Worm (Caenorhabditis elegans) whole organism, L1 larva: Measurements from ENCODE around the gene sdz-38.

Source experiments
- C04F5.9 ChIP-seq: sonication (generic microtip); optimal IDR thresholded peaks from 2 replicates; lab custom pipeline; 2016; ENCODE audit warnings: missing genetic modification characterization, missing compliant biosample characterization
- C34B4.2 ChIP-seq: sonication (generic microtip); optimal IDR thresholded peaks from 2 replicates; lab custom pipeline; 2017; ENCODE audit warnings: mild to moderate bottlenecking, missing genetic modification characterization, missing compliant biosample characterization
- F16B12.6 ChIP-seq: fragments of 150-350 bp; optimal IDR thresholded peaks from 2 replicates; lab custom pipeline; 2014; ENCODE audit warnings: missing biosample characterization, missing genetic modification characterization
- Y116A8C.19 ChIP-seq: sonication (generic microtip); optimal IDR thresholded peaks from 2 replicates; lab custom pipeline; 2016; ENCODE audit warnings: missing compliant biosample characterization, missing genetic modification characterization, borderline replicate concordance
- alr-1 ChIP-seq: fragments of 200-800 bp; sonication (Bioruptor generic); optimal IDR thresholded peaks from 2 replicates; lab custom pipeline; 2018; ENCODE audit warnings: borderline replicate concordance, mild to moderate bottlenecking, missing genetic modification characterization, missing compliant biosample characterization
- aly-2 ChIP-seq: fragments of 150-350 bp; optimal IDR thresholded peaks from 2 replicates; lab custom pipeline; 2014; ENCODE audit warnings: missing biosample characterization, missing genetic modification characterization
- ama-1 ChIP-seq: fragments of 150-350 bp; optimal IDR thresholded peaks from 2 replicates; lab custom pipeline; 2014
- blmp-1 ChIP-seq: fragments of 150-350 bp; optimal IDR thresholded peaks from 2 replicates; lab custom pipeline; 2014; ENCODE audit warnings: missing biosample characterization, missing genetic modification characterization
- ceh-82 ChIP-seq, 3 experiments: fragments of 150-350 bp in 1 of 3; sonication (generic microtip) in 2 of 3; optimal IDR thresholded peaks; 2 replicates each; lab custom pipeline; 2014 to 2017; ENCODE audit warnings: missing biosample characterization in 3 of 3, missing genetic modification characterization in 3 of 3
- dsc-1 ChIP-seq: sonication (generic microtip); optimal IDR thresholded peaks from 2 replicates; lab custom pipeline; 2016; ENCODE audit warnings: mild to moderate bottlenecking, missing genetic modification characterization, missing compliant biosample characterization
- efl-1 ChIP-seq, 4 experiments: fragments of 150-350 bp; optimal IDR thresholded peaks in 3 of 4; peaks in 1 of 4; 1 replicate in 1 of 4; 2 replicates in 3 of 4; lab custom pipeline; 2014; ENCODE audit warnings: missing biosample characterization in 2 of 4, missing genetic modification characterization in 2 of 4, missing genetic modification reagents in 2 of 4
- egl-27 ChIP-seq, 2 experiments: fragments of 150-350 bp in 1 of 2; sonication (generic microtip); optimal IDR thresholded peaks; 3 replicates each; lab custom pipeline; 2017 to 2018; ENCODE audit warnings: missing biosample characterization in 2 of 2, missing genetic modification characterization in 2 of 2, missing genetic modification reagents in 2 of 2
- elt-3 ChIP-seq, 6 experiments: fragments of 150-350 bp in 1 of 6; sonication (generic microtip); optimal IDR thresholded peaks; 2 replicates each; lab custom pipeline; 2017 to 2018; ENCODE audit warnings: missing biosample characterization in 6 of 6, missing genetic modification characterization in 6 of 6, inconsistent platforms in 1 of 6
- fkh-4 ChIP-seq: sonication (generic microtip); optimal IDR thresholded peaks from 2 replicates; lab custom pipeline; 2016; ENCODE audit warnings: missing compliant biosample characterization, missing genetic modification characterization, borderline replicate concordance
- grh-1 ChIP-seq: fragments of 200-800 bp; sonication (Bioruptor generic); IDR thresholded peaks from 2 replicates; pipeline ENCODE4 v1.3.6; 2022; ENCODE audit warnings: missing genetic modification reagents, missing genetic modification characterization, missing compliant biosample characterization
- hlh-17 ChIP-seq: fragments of 200-800 bp; sonication (Bioruptor generic); optimal IDR thresholded peaks from 2 replicates; lab custom pipeline; 2018; ENCODE audit warnings: missing genetic modification characterization, mild to moderate bottlenecking, missing compliant biosample characterization, moderate library complexity, borderline replicate concordance
- hlh-4 ChIP-seq: sonication (generic microtip); optimal IDR thresholded peaks from 2 replicates; lab custom pipeline; 2016; ENCODE audit warnings: mild to moderate bottlenecking, missing genetic modification characterization, missing compliant biosample characterization
- irx-1 ChIP-seq: sonication (generic microtip); optimal IDR thresholded peaks from 2 replicates; lab custom pipeline; 2016; ENCODE audit warnings: missing genetic modification characterization, missing compliant biosample characterization
- isw-1 ChIP-seq: fragments of 200-800 bp; sonication (Bioruptor generic); IDR thresholded peaks from 2 replicates; pipeline ENCODE4 v1.3.6; 2022; ENCODE audit warnings: missing genetic modification characterization, missing compliant biosample characterization
- lin-13 ChIP-seq: fragments of 150-350 bp; optimal IDR thresholded peaks from 2 replicates; lab custom pipeline; 2014; ENCODE audit warnings: missing biosample characterization, missing genetic modification reagents, missing genetic modification characterization
- lin-35 ChIP-seq, 2 experiments: fragments of 150-350 bp; optimal IDR thresholded peaks; 2 replicates each; lab custom pipeline; 2014; ENCODE audit warnings: missing biosample characterization in 2 of 2, missing genetic modification characterization in 2 of 2, missing genetic modification reagents in 2 of 2
- lin-39 ChIP-seq: fragments of 150-350 bp; optimal IDR thresholded peaks from 2 replicates; lab custom pipeline; 2014; ENCODE audit warnings: missing biosample characterization, missing genetic modification reagents, missing genetic modification characterization
- lir-3 ChIP-seq: sonication (generic microtip); optimal IDR thresholded peaks from 2 replicates; lab custom pipeline; 2016; ENCODE audit warnings: mild to moderate bottlenecking, missing genetic modification characterization, moderate library complexity, missing compliant biosample characterization; ENCODE audit not compliant: poor library complexity
- lsy-2 ChIP-seq, 2 experiments: fragments of 150-350 bp; optimal IDR thresholded peaks; 2 replicates each; lab custom pipeline; 2014; ENCODE audit warnings: missing biosample characterization in 2 of 2, missing genetic modification characterization in 2 of 2
- mdl-1 ChIP-seq, 2 experiments: fragments of 150-350 bp; optimal IDR thresholded peaks; 2 replicates each; lab custom pipeline; 2014 to 2017; ENCODE audit warnings: missing biosample characterization in 2 of 2, missing genetic modification characterization in 2 of 2, inconsistent platforms in 1 of 2
- mef-2 ChIP-seq: fragments of 150-350 bp; optimal IDR thresholded peaks from 2 replicates; lab custom pipeline; 2014; ENCODE audit warnings: missing biosample characterization, missing genetic modification characterization
- mep-1 ChIP-seq: fragments of 150-350 bp; optimal IDR thresholded peaks from 2 replicates; lab custom pipeline; 2014; ENCODE audit warnings: missing biosample characterization, missing genetic modification characterization
- nhr-11 ChIP-seq: fragments of 150-350 bp; optimal IDR thresholded peaks from 2 replicates; lab custom pipeline; 2014; ENCODE audit warnings: missing biosample characterization, missing genetic modification characterization
- nhr-12 ChIP-seq: sonication (generic microtip); optimal IDR thresholded peaks from 2 replicates; lab custom pipeline; 2017; ENCODE audit warnings: missing biosample characterization, missing genetic modification characterization
- nhr-19 ChIP-seq: fragments of 200-800 bp; sonication (Bioruptor generic); conservative IDR thresholded peaks from 2 replicates; pipeline ENCODE4 v1.3.6; 2022; ENCODE audit warnings: missing genetic modification characterization, missing compliant biosample characterization
- nhr-237 ChIP-seq: fragments of 150-350 bp; optimal IDR thresholded peaks from 2 replicates; lab custom pipeline; 2014; ENCODE audit warnings: missing biosample characterization, missing genetic modification characterization
- nhr-28 ChIP-seq: fragments of 150-350 bp; optimal IDR thresholded peaks from 2 replicates; lab custom pipeline; 2014; ENCODE audit warnings: missing biosample characterization, missing genetic modification characterization
- nhr-47 ChIP-seq: sonication (generic microtip); optimal IDR thresholded peaks from 2 replicates; lab custom pipeline; 2016; ENCODE audit warnings: mild to moderate bottlenecking, missing genetic modification characterization, moderate library complexity, missing compliant biosample characterization
- nhr-76 ChIP-seq: sonication (generic microtip); optimal IDR thresholded peaks from 2 replicates; lab custom pipeline; 2017; ENCODE audit warnings: missing biosample characterization, missing genetic modification characterization
- nhr-77 ChIP-seq: fragments of 150-350 bp; optimal IDR thresholded peaks from 2 replicates; lab custom pipeline; 2014; ENCODE audit warnings: missing biosample characterization, missing genetic modification characterization
- nhr-84 ChIP-seq: sonication (generic microtip); optimal IDR thresholded peaks from 2 replicates; lab custom pipeline; 2017; ENCODE audit warnings: missing biosample characterization, missing genetic modification characterization
- nhr-85 ChIP-seq: sonication (generic microtip); peaks from one replicate; lab custom pipeline; 2016; ENCODE audit warnings: missing genetic modification characterization, inconsistent platforms, missing compliant biosample characterization
- nhr-90 ChIP-seq: sonication (generic microtip); optimal IDR thresholded peaks from 2 replicates; lab custom pipeline; 2016; ENCODE audit warnings: mild to moderate bottlenecking, missing genetic modification characterization, missing compliant biosample characterization; ENCODE audit not compliant: poor library complexity
- rnt-1 ChIP-seq: sonication (generic microtip); optimal IDR thresholded peaks from 2 replicates; lab custom pipeline; 2016; ENCODE audit warnings: mild to moderate bottlenecking, missing genetic modification characterization, moderate library complexity, missing compliant biosample characterization
- snpc-4 ChIP-seq: fragments of 150-350 bp; optimal IDR thresholded peaks from 2 replicates; lab custom pipeline; 2014; ENCODE audit warnings: missing biosample characterization, missing genetic modification characterization
- snu-23 ChIP-seq: sonication (generic microtip); optimal IDR thresholded peaks from 2 replicates; lab custom pipeline; 2016; ENCODE audit warnings: missing genetic modification characterization, missing compliant biosample characterization
- swsn-7 ChIP-seq: sonication (generic microtip); optimal IDR thresholded peaks from 2 replicates; lab custom pipeline; 2016; ENCODE audit warnings: missing genetic modification characterization, missing compliant biosample characterization
- tbx-2 ChIP-seq: sonication (generic microtip); optimal IDR thresholded peaks from 2 replicates; lab custom pipeline; 2016; ENCODE audit warnings: missing genetic modification characterization, missing compliant biosample characterization
- tlp-1 ChIP-seq: fragments of 150-350 bp; optimal IDR thresholded peaks from 2 replicates; lab custom pipeline; 2014; ENCODE audit warnings: missing biosample characterization, missing genetic modification characterization
- unc-130 ChIP-seq: fragments of 150-350 bp; optimal IDR thresholded peaks from 2 replicates; lab custom pipeline; 2017; ENCODE audit warnings: missing biosample characterization, missing genetic modification characterization, inconsistent platforms
- vab-15 ChIP-seq: sonication (generic microtip); optimal IDR thresholded peaks from 2 replicates; lab custom pipeline; 2017; ENCODE audit warnings: missing genotype, mild to moderate bottlenecking, missing genetic modification characterization, missing compliant biosample characterization
- zag-1 ChIP-seq: fragments of 150-350 bp; optimal IDR thresholded peaks from 2 replicates; lab custom pipeline; 2014; ENCODE audit warnings: missing biosample characterization, missing genetic modification characterization
- ztf-11 ChIP-seq, 2 experiments: sonication (generic microtip); optimal IDR thresholded peaks; 2 replicates each; lab custom pipeline; 2016 to 2017; ENCODE audit warnings: missing genetic modification characterization in 2 of 2, missing biosample characterization in 1 of 2, missing compliant biosample characterization in 1 of 2
- ztf-4 ChIP-seq: fragments of 150-350 bp; optimal IDR thresholded peaks from 2 replicates; lab custom pipeline; 2014; ENCODE audit warnings: missing biosample characterization, missing genetic modification characterization

Gene sdz-38

ce11 chrII:9938877-9939276 is 42.8 kb downstream of the sdz-38 start, which contains the start of the genes C05C10.7 and C05C10.5:
TSS of gene C05C10.7 (minus strand) at chrII:9938971.
TSS of gene C05C10.5 (plus strand) at chrII:9939040.
- TF ChIP-seq tbx-2 (tag; lab: Kevin White, UChicago) (no peak), vab-15 (tag; lab: Kevin White, UChicago) (no peak), lin-35 (GFP tag; optimal IDR thresholded peaks at IDR 0.05; lab: Kevin White, UChicago) (no peak), grh-1 (GFP tag; lab: Robert Waterston, UW) (no peak), efl-1 (optimal IDR thresholded peaks at IDR 0.05; lab: Kevin White, UChicago) (peak in 1 of 2 experiments; percentile 10), efl-1 (GFP tag; optimal IDR thresholded peaks at IDR 0.05 in 1 of 2; lab: Kevin White, UChicago) (peak in 1 of 2 experiments; percentile 58)

- no peak for TF ChIP-seq C34B4.2 (tag; lab: Kevin White, UChicago)
- TF ChIP-seq mef-2, result no peak
- peak; percentile 62 to 74 for TF ChIP-seq efl-1 (optimal IDR thresholded peaks at IDR 0.05; lab: Kevin White, UChicago)
- TF ChIP-seq efl-1 (GFP tag; optimal IDR thresholded peaks at IDR 0.05 in 1 of 2; lab: Kevin White, UChicago), result peak; percentile 68 to 96
- peak; percentile 80 to 89 for TF ChIP-seq lsy-2 (tag; optimal IDR thresholded peaks at IDR 0.05; lab: Kevin White, UChicago)
- peak; percentile 42 for TF ChIP-seq lin-39
- peak; percentile 83 for TF ChIP-seq lin-13 (GFP tag; lab: Kevin White, UChicago)
- peak; percentile 66 for TF ChIP-seq lir-3
- peak; percentile 97 for TF ChIP-seq blmp-1 (tag; lab: Kevin White, UChicago)
- TF ChIP-seq ztf-4 (tag; lab: Kevin White, UChicago), result peak; percentile 60
- no peak for TF ChIP-seq nhr-28
- TF ChIP-seq rnt-1 (tag; lab: Kevin White, UChicago), result peak; percentile 76
- peak; percentile 37 to 98 for TF ChIP-seq mdl-1 (tag; optimal IDR thresholded peaks at IDR 0.05; lab: Kevin White, UChicago)
- TF ChIP-seq unc-130 (tag; lab: Kevin White, UChicago), result peak; percentile 60
- peak; percentile 83 for TF ChIP-seq nhr-90
- TF ChIP-seq tbx-2 (tag; lab: Kevin White, UChicago), result peak; percentile 80
- TF ChIP-seq nhr-237, result peak; percentile 19
- peak; percentile 75 to 87 for TF ChIP-seq lin-35 (GFP tag; optimal IDR thresholded peaks at IDR 0.05; lab: Kevin White, UChicago)
- peak; percentile 75 for TF ChIP-seq nhr-47
- TF ChIP-seq swsn-7 (tag; lab: Kevin White, UChicago), result peak; percentile 59
- peak; percentile 14 to 59 (median 26) for TF ChIP-seq ceh-82 (tag; optimal IDR thresholded peaks at IDR 0.05; lab: Kevin White, UChicago)
- no peak for TF ChIP-seq fkh-4 (tag; lab: Kevin White, UChicago)
- peak; percentile 88 for TF ChIP-seq nhr-11 (tag; lab: Kevin White, UChicago)
- peak; percentile 40 for TF ChIP-seq snpc-4
- TF ChIP-seq ztf-11 (tag; optimal IDR thresholded peaks at IDR 0.05; lab: Kevin White, UChicago), result no peak
- TF ChIP-seq alr-1 (tag; lab: Kevin White, UChicago), result no peak
- TF ChIP-seq nhr-84 (tag; lab: Kevin White, UChicago), result peak; percentile 37
- TF ChIP-seq vab-15 (tag; lab: Kevin White, UChicago), result no peak
- TF ChIP-seq nhr-77 (tag; lab: Kevin White, UChicago), result peak; percentile 78
- TF ChIP-seq isw-1 (GFP tag; lab: Robert Waterston, UW), result 0 out of 2 replicates have a peak, but pooled peaks have one; percentile 3
- peak; percentile 22 for TF ChIP-seq nhr-76 (tag; lab: Kevin White, UChicago)
- no peak for TF ChIP-seq F16B12.6 (tag; lab: Kevin White, UChicago)
- no peak for TF ChIP-seq hlh-4 (tag; lab: Kevin White, UChicago)
- no peak for TF ChIP-seq hlh-17
- TF ChIP-seq dsc-1 (tag; lab: Kevin White, UChicago), result peak; percentile 43
- TF ChIP-seq aly-2 (tag; lab: Kevin White, UChicago), result no peak
- no peak for TF ChIP-seq zag-1 (tag; lab: Kevin White, UChicago)
- peak; percentile 41 for TF ChIP-seq ama-1 (lab: Kevin White, UChicago)
- TF ChIP-seq elt-3 (tag; optimal IDR thresholded peaks at IDR 0.05; lab: Kevin White, UChicago), result peak in 3 of 6 experiments; percentile 70 to 98 (median 75)
- TF ChIP-seq Y116A8C.19 (tag; lab: Kevin White, UChicago), result no peak
- peak; percentile 93 for TF ChIP-seq nhr-85 (tag; lab: Kevin White, UChicago)
- TF ChIP-seq irx-1 (tag; lab: Kevin White, UChicago), result peak; percentile 34
- TF ChIP-seq egl-27 (tag; optimal IDR thresholded peaks at IDR 0.05; lab: Kevin White, UChicago), result peak; percentile 11 to 75
- TF ChIP-seq mep-1, result peak; percentile 87
- peak; percentile 20 for TF ChIP-seq C04F5.9 (tag; lab: Kevin White, UChicago)
- TF ChIP-seq tlp-1 (tag; lab: Kevin White, UChicago), result no peak
- TF ChIP-seq snu-23 (GFP tag; lab: Kevin White, UChicago), result peak; percentile 94
- TF ChIP-seq nhr-19 (GFP tag; lab: Robert Waterston, UW), result peak; percentile 83
- no peak for TF ChIP-seq nhr-12
Measured at ce11 chrII:9937611-9938010, 44.0 kb downstream of the sdz-38 start.
